Worm (Caenorhabditis elegans) whole organism, young adult: Measurements from ENCODE around the gene H38K22.9.

Source experiments
- B0336.3 ChIP-seq: fragments of 200-800 bp; sonication (Bioruptor generic); IDR thresholded peaks from 2 replicates; pipeline ENCODE4 v1.3.6; 2022; ENCODE audit warnings: missing genetic modification characterization, missing compliant biosample characterization
- C06A6.2 ChIP-seq: fragments of 200-800 bp; sonication (Bioruptor generic); conservative IDR thresholded peaks from 2 replicates; pipeline ENCODE4 v1.3.6; 2022; ENCODE audit warnings: missing genetic modification characterization, missing compliant biosample characterization
- C17E4.6 ChIP-seq: fragments of 200-800 bp; sonication (Bioruptor generic); IDR thresholded peaks from 2 replicates; pipeline ENCODE4 v1.3.6; 2022; ENCODE audit warnings: missing genetic modification reagents, missing genetic modification characterization, missing compliant biosample characterization
- F49E8.2 ChIP-seq: sonication (generic microtip); optimal IDR thresholded peaks from 3 replicates; lab custom pipeline; 2017; ENCODE audit warnings: missing genetic modification characterization, mild to moderate bottlenecking, missing compliant biosample characterization, antibody characterized with exemption, moderate library complexity; ENCODE audit not compliant: insufficient read depth
- F52B5.7 ChIP-seq: sonication (generic microtip); optimal IDR thresholded peaks from 2 replicates; lab custom pipeline; 2016; ENCODE audit warnings: mild to moderate bottlenecking, missing genetic modification characterization, missing compliant biosample characterization
- F55B11.4 ChIP-seq: sonication (generic microtip); optimal IDR thresholded peaks from 2 replicates; lab custom pipeline; 2016; ENCODE audit warnings: missing compliant biosample characterization, missing genetic modification characterization, borderline replicate concordance; ENCODE audit not compliant: insufficient read depth
- K12H6.12 ChIP-seq: fragments of 200-800 bp; sonication (Bioruptor generic); optimal IDR thresholded peaks from 2 replicates; lab custom pipeline; 2018; ENCODE audit warnings: mild to moderate bottlenecking, missing genetic modification characterization, missing compliant biosample characterization
- Y56A3A.18 ChIP-seq: fragments of 200-800 bp; sonication (Bioruptor generic); IDR thresholded peaks from 2 replicates; pipeline ENCODE4 v1.3.6; 2022; ENCODE audit warnings: missing genetic modification reagents, missing genetic modification characterization, missing compliant biosample characterization
- ZK185.1 ChIP-seq: sonication (generic microtip); optimal IDR thresholded peaks from 2 replicates; lab custom pipeline; 2016; ENCODE audit warnings: mild to moderate bottlenecking, missing genetic modification characterization, missing compliant biosample characterization; ENCODE audit not compliant: poor library complexity, severe bottlenecking
- ama-1 ChIP-seq, 3 experiments: fragments of 150-350 bp in 1 of 3; sonication (generic microtip) in 2 of 3; optimal IDR thresholded peaks; 2 replicates each; lab custom pipeline; 2014 to 2018; ENCODE audit warnings: missing biosample characterization in 2 of 3, missing genetic modification characterization in 2 of 3, missing genetic modification reagents in 2 of 3
- attf-5 ChIP-seq: fragments of 200-800 bp; sonication (Bioruptor generic); optimal IDR thresholded peaks from 2 replicates; lab custom pipeline; 2018; ENCODE audit warnings: mild to moderate bottlenecking, missing genetic modification characterization, missing compliant biosample characterization
- bed-1 ChIP-seq: fragments of 200-800 bp; sonication (Bioruptor generic); IDR thresholded peaks from 2 replicates; pipeline ENCODE4 v1.3.6; 2022; ENCODE audit warnings: missing genetic modification reagents, missing genetic modification characterization, missing compliant biosample characterization
- cebp-2 ChIP-seq: fragments of 200-800 bp; sonication (Bioruptor generic); IDR thresholded peaks from 2 replicates; pipeline ENCODE4 v1.3.6; 2022; ENCODE audit warnings: missing genetic modification characterization, missing compliant biosample characterization
- chd-7 ChIP-seq: sonication (generic microtip); optimal IDR thresholded peaks from 2 replicates; lab custom pipeline; 2016; ENCODE audit warnings: mild to moderate bottlenecking, missing genetic modification characterization, moderate library complexity, missing compliant biosample characterization
- dox-1 ChIP-seq: fragments of 200-800 bp; sonication (Bioruptor generic); IDR thresholded peaks from 2 replicates; pipeline ENCODE4 v1.3.6; 2022; ENCODE audit warnings: missing genetic modification reagents, missing genetic modification characterization, missing compliant biosample characterization
- egl-18 ChIP-seq: fragments of 200-800 bp; sonication (Bioruptor generic); IDR thresholded peaks from 2 replicates; pipeline ENCODE4 v1.3.6; 2022; ENCODE audit warnings: missing genetic modification reagents, missing genetic modification characterization, missing compliant biosample characterization
- egl-44 ChIP-seq: fragments of 200-800 bp; sonication (Bioruptor generic); IDR thresholded peaks from 2 replicates; pipeline ENCODE4 v1.3.6; 2022; ENCODE audit warnings: missing genetic modification reagents, missing genetic modification characterization, missing compliant biosample characterization
- egrh-3 ChIP-seq: fragments of 200-800 bp; sonication (Bioruptor generic); IDR thresholded peaks from 2 replicates; pipeline ENCODE4 v1.3.6; 2022; ENCODE audit warnings: missing genetic modification reagents, missing genetic modification characterization, missing compliant biosample characterization
- ets-4 ChIP-seq: fragments of 200-800 bp; sonication (Bioruptor generic); optimal IDR thresholded peaks from 2 replicates; lab custom pipeline; 2018; ENCODE audit warnings: mild to moderate bottlenecking, missing genetic modification characterization, missing compliant biosample characterization
- hmg-1.2 ChIP-seq: fragments of 200-800 bp; sonication (Bioruptor generic); IDR thresholded peaks from 2 replicates; pipeline ENCODE4 v1.3.6; 2022; ENCODE audit warnings: missing genetic modification reagents, missing genetic modification characterization, missing compliant biosample characterization
- lag-1 ChIP-seq: fragments of 200-800 bp; sonication (Bioruptor generic); IDR thresholded peaks from 2 replicates; pipeline ENCODE4 v1.3.6; 2022; ENCODE audit warnings: missing genetic modification reagents, missing genetic modification characterization, missing compliant biosample characterization
- madf-8 ChIP-seq: fragments of 200-800 bp; sonication (Bioruptor generic); conservative IDR thresholded peaks from 2 replicates; pipeline ENCODE4 v1.3.6; 2022; ENCODE audit warnings: missing genetic modification reagents, missing genetic modification characterization, missing compliant biosample characterization
- mxl-1 ChIP-seq: sonication (generic microtip); optimal IDR thresholded peaks from 2 replicates; lab custom pipeline; 2016; ENCODE audit warnings: missing genetic modification characterization, missing compliant biosample characterization
- nfyb-1 ChIP-seq: fragments of 200-800 bp; sonication (Bioruptor generic); IDR thresholded peaks from 2 replicates; pipeline ENCODE4 v1.3.6; 2022; ENCODE audit warnings: missing genetic modification reagents, missing genetic modification characterization, missing compliant biosample characterization
- nhr-90 ChIP-seq: sonication (generic microtip); optimal IDR thresholded peaks from 2 replicates; lab custom pipeline; 2016; ENCODE audit warnings: missing genotype, mild to moderate bottlenecking, missing genetic modification characterization, missing compliant biosample characterization
- rcor-1 ChIP-seq: fragments of 200-800 bp; sonication (Bioruptor generic); IDR thresholded peaks from 2 replicates; pipeline ENCODE4 v1.3.6; 2022; ENCODE audit warnings: missing genetic modification reagents, missing genetic modification characterization, missing compliant biosample characterization
- rpc-1 ChIP-seq, 2 experiments: fragments of 150-350 bp in 1 of 2; sonication (generic microtip) in 1 of 2; optimal IDR thresholded peaks; 2 replicates each; lab custom pipeline; 2014 to 2018; ENCODE audit warnings: missing biosample characterization in 1 of 2, missing genetic modification characterization in 1 of 2, missing genetic modification reagents in 1 of 2, missing genotype in 1 of 2
- snpc-1.3 ChIP-seq: sonication (generic microtip); optimal IDR thresholded peaks from 2 replicates; lab custom pipeline; 2017; ENCODE audit warnings: missing genetic modification characterization, mild to moderate bottlenecking, missing compliant biosample characterization, antibody characterized with exemption, moderate library complexity, missing genotype, missing genetic modification reagents; ENCODE audit not compliant: insufficient read depth
- snpc-3.4 ChIP-seq: sonication (generic microtip); optimal IDR thresholded peaks from 2 replicates; lab custom pipeline; 2017; ENCODE audit warnings: missing genetic modification characterization, mild to moderate bottlenecking, missing compliant biosample characterization, antibody characterized with exemption, moderate library complexity, missing genotype, missing genetic modification reagents
- snpc-4 ChIP-seq, 5 experiments: fragments of 150-350 bp in 1 of 5; sonication (generic microtip) in 4 of 5; optimal IDR thresholded peaks; 2 replicates each; lab custom pipeline; 2014 to 2018; ENCODE audit warnings: missing genetic modification characterization in 5 of 5, missing biosample characterization in 3 of 5, antibody characterized with exemption in 2 of 5, mild to moderate bottlenecking in 2 of 5, missing compliant biosample characterization in 2 of 5, missing genotype in 2 of 5, moderate library complexity in 2 of 5, missing genetic modification reagents in 1 of 5
- somi-1 ChIP-seq: fragments of 200-800 bp; sonication (Bioruptor generic); optimal IDR thresholded peaks from 2 replicates; lab custom pipeline; 2018; ENCODE audit warnings: mild to moderate bottlenecking, missing genetic modification characterization, missing compliant biosample characterization
- sptf-2 ChIP-seq: fragments of 200-800 bp; sonication (Bioruptor generic); optimal IDR thresholded peaks from 2 replicates; lab custom pipeline; 2018; ENCODE audit warnings: mild to moderate bottlenecking, missing genetic modification characterization, missing compliant biosample characterization
- tbx-9 ChIP-seq: sonication (generic microtip); optimal IDR thresholded peaks from 2 replicates; lab custom pipeline; 2016; ENCODE audit warnings: borderline replicate concordance, missing genetic modification characterization, inconsistent platforms, missing compliant biosample characterization
- unc-62 ChIP-seq: fragments of 150-350 bp; optimal IDR thresholded peaks from 2 replicates; lab custom pipeline; 2014; ENCODE audit warnings: missing biosample characterization, missing genetic modification reagents, missing genetic modification characterization
- xnd-1 ChIP-seq: sonication (generic microtip); optimal IDR thresholded peaks from 2 replicates; lab custom pipeline; 2016; ENCODE audit warnings: missing genotype, missing genetic modification reagents, missing genetic modification characterization, missing compliant biosample characterization
- zfh-2 ChIP-seq: fragments of 200-800 bp; sonication (Bioruptor generic); conservative IDR thresholded peaks from 2 replicates; pipeline ENCODE4 v1.3.6; 2022; ENCODE audit warnings: missing genetic modification reagents, missing genetic modification characterization, missing compliant biosample characterization
- ztf-18 ChIP-seq: sonication (generic microtip); optimal IDR thresholded peaks from 2 replicates; lab custom pipeline; 2016; ENCODE audit warnings: missing genotype, mild to moderate bottlenecking, missing genetic modification characterization, missing compliant biosample characterization
- ztf-22 ChIP-seq: fragments of 200-800 bp; sonication (Bioruptor generic); optimal IDR thresholded peaks from 2 replicates; lab custom pipeline; 2018; ENCODE audit warnings: mild to moderate bottlenecking, missing genetic modification characterization, moderate library complexity, missing compliant biosample characterization
- ztf-28 ChIP-seq: fragments of 200-800 bp; sonication (Bioruptor generic); IDR thresholded peaks from 2 replicates; pipeline ENCODE4 v1.3.6; 2022; ENCODE audit warnings: missing genetic modification reagents, missing genetic modification characterization, missing compliant biosample characterization
- ztf-6 ChIP-seq: fragments of 200-800 bp; sonication (Bioruptor generic); IDR thresholded peaks from 2 replicates; pipeline ENCODE4 v1.3.6; 2022; ENCODE audit warnings: missing genetic modification reagents, missing genetic modification characterization, missing compliant biosample characterization

The H38K22.9 gene

ce11 chrIII:4280215-4281173, 43.5 kb upstream of the H38K22.9 start, which contains the start of gene sup-26 (continued):
- TF ChIP-seq snpc-3.4 (tag; lab: Kevin White, UChicago) (no peak), hmg-1.2 (GFP tag; lab: Robert Waterston, UW) (0 out of 2 replicates have a peak, but pooled peaks have one; percentile 39), snpc-1.3 (tag; lab: Kevin White, UChicago) (no peak), snpc-4 (GFP tag; optimal IDR thresholded peaks at IDR 0.05; lab: Kevin White, UChicago) (no peak), snpc-4 (tag; optimal IDR thresholded peaks at IDR 0.05; lab: Kevin White, UChicago) (no peak), ztf-28 (GFP tag; lab: Robert Waterston, UW) (no peak), K12H6.12 (tag; lab: Kevin White, UChicago) (peak; percentile 3), somi-1 (GFP tag; lab: Kevin White, UChicago) (no peak), lag-1 (no peak), ztf-18 (tag; lab: Kevin White, UChicago) (no peak), rpc-1 (optimal IDR thresholded peaks at IDR 0.05; lab: Kevin White, UChicago) (no peak), rpc-1 (tag; optimal IDR thresholded peaks at IDR 0.05; lab: Kevin White, UChicago) (no peak), cebp-2 (GFP tag; lab: Robert Waterston, UW) (no peak), egrh-3 (peak; percentile 66; the same call in 1 of the 2 replicates), rcor-1 (GFP tag; lab: Robert Waterston, UW) (no peak), ztf-22 (no peak), xnd-1 (tag; lab: Kevin White, UChicago) (no peak), Y56A3A.18 (GFP tag; lab: Robert Waterston, UW) (no peak), bed-1 (GFP tag; lab: Robert Waterston, UW) (no peak)

DNA sequence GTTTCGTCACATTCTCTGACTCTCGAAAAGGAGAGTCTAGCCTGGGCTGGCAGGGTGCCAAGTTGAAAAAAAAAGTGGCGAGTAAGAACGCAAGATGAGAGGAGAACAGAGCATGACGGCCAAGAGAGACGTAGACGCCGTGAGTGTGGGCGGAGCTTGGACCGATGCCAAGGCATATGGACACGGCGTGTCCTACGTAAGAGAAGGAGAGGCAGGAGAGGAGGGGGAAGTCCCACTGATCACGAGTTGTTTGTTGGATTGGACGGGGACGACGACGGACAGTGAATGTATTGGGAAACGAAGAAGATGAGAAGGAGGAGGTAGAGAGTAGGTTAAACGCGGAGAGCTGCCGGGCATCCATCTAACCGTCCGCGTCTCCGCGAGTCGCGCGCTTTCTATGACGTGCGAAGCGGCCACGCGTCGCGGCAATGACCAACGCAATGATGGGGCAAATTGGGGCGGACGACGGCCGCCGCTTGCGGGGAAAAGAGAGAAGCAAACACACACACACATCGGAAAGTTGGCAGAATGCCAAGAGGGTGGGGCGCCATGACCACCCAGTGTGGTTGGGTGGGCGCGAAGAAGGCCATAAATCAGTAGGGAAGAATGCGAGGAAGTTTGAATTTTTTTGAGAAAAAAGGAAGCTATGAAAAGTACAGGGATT, 41.9 kb upstream of the H38K22.9 start:
- TF ChIP-seq sptf-2: no peak
- peak; percentile 52; the same call in 1 of the 2 replicates for TF ChIP-seq C17E4.6
- TF ChIP-seq egl-18 (GFP tag; lab: Robert Waterston, UW): peak; percentile 73; the same call in 1 of the 2 replicates
- peak; percentile 24 for TF ChIP-seq ZK185.1 (tag; lab: Kevin White, UChicago)
- peak; percentile 98 for TF ChIP-seq attf-5
- TF ChIP-seq egrh-3: peak; percentile 87
- TF ChIP-seq B0336.3 (GFP tag; lab: Robert Waterston, UW): peak; percentile 99
- TF ChIP-seq nhr-90 (tag; lab: Kevin White, UChicago): peak; percentile 89
- TF ChIP-seq unc-62: peak; percentile 93
- TF ChIP-seq F52B5.7: peak; percentile 68
- 0 out of 2 replicates have a peak, but pooled peaks have one; percentile 20 for TF ChIP-seq bed-1 (GFP tag; lab: Robert Waterston, UW)
- TF ChIP-seq ets-4: peak; percentile 58
- TF ChIP-seq chd-7: peak; percentile 100
- no peak for TF ChIP-seq xnd-1 (tag; lab: Kevin White, UChicago)
- peak; percentile 98 for TF ChIP-seq egl-44 (GFP tag; lab: Robert Waterston, UW)
- TF ChIP-seq dox-1 (GFP tag; lab: Robert Waterston, UW): peak; percentile 95
- no peak for TF ChIP-seq tbx-9 (tag; lab: Kevin White, UChicago)
- peak; percentile 99 for TF ChIP-seq C06A6.2 (GFP tag; lab: Robert Waterston, UW)
- peak; percentile 69; the same call in 1 of the 2 replicates for TF ChIP-seq ztf-6 (GFP tag; lab: Robert Waterston, UW)
- peak; percentile 98 for TF ChIP-seq nfyb-1 (GFP tag; lab: Robert Waterston, UW)
- no peak for TF ChIP-seq madf-8 (GFP tag; lab: Robert Waterston, UW)
- peak; percentile 100 for TF ChIP-seq zfh-2 (GFP tag; lab: Robert Waterston, UW)
- peak; percentile 82 for TF ChIP-seq ztf-18 (tag; lab: Kevin White, UChicago)
- TF ChIP-seq F55B11.4: no peak
- TF ChIP-seq F49E8.2 (tag; lab: Kevin White, UChicago): no peak
- peak; percentile 99 for TF ChIP-seq ztf-22
- TF ChIP-seq cebp-2 (GFP tag; lab: Robert Waterston, UW): 0 out of 2 replicates have a peak, but pooled peaks have one; percentile 47
- no peak for TF ChIP-seq ama-1 (optimal IDR thresholded peaks at IDR 0.05; lab: Kevin White, UChicago)
- TF ChIP-seq ama-1 (GFP tag; optimal IDR thresholded peaks at IDR 0.05; lab: Kevin White, UChicago): no peak
- no peak for TF ChIP-seq mxl-1 (tag; lab: Kevin White, UChicago)
